Worm (Caenorhabditis elegans): ENCODE measurements around the gene Y80D3A.8.

ce11 chrV:18960072-18960471, 19.6 kb downstream of the Y80D3A.8 start, which contains the start of gene ztf-20:
- TF ChIP-seq cog-1 (tag; optimal IDR thresholded peaks at IDR 0.05) (no peak), ztf-29 (GFP tag; IDR thresholded peaks at IDR 0.05) (no peak), flt-1 (GFP tag; IDR thresholded peaks at IDR 0.05) (no peak), T22C8.4 (GFP tag; IDR thresholded peaks at IDR 0.05) (no peak), tab-1 (GFP tag; IDR thresholded peaks at IDR 0.05) (no peak)
